Fruit fly (Drosophila melanogaster) whole organism, embryonic: ENCODE data around the gene CG2898.

Experiments
- CG10366 ChIP-seq: fragments of 200-800 bp; sonication (Bioruptor generic); IDR thresholded peaks from 2 replicates; pipeline ENCODE4 v1.3.6; 2022; ENCODE audit warnings: missing biosample characterization, missing genetic modification characterization
- CG11247 ChIP-seq: fragments of 200-800 bp; sonication (Bioruptor generic); IDR thresholded peaks from 2 replicates; pipeline ENCODE4 v1.3.6; 2022; ENCODE audit warnings: missing biosample characterization, missing genetic modification characterization
- CG12071 ChIP-seq: fragments of 200-800 bp; sonication (Bioruptor generic); optimal IDR thresholded peaks from 3 replicates; lab custom pipeline; 2018; ENCODE audit warnings: missing biosample characterization, mild to moderate bottlenecking, missing genetic modification characterization
- CG13123 ChIP-seq: fragments of 200-800 bp; sonication (Bioruptor generic); optimal IDR thresholded peaks from 2 replicates; lab custom pipeline; 2016; ENCODE audit warnings: missing biosample characterization, missing genetic modification characterization
- CG14014 ChIP-seq: fragments of 200-800 bp; sonication (Bioruptor generic); IDR thresholded peaks from 2 replicates; pipeline ENCODE4 v1.3.6; 2022; ENCODE audit warnings: missing biosample characterization, missing genetic modification characterization
- CG14050 ChIP-seq: fragments of 200-800 bp; sonication (Bioruptor generic); IDR thresholded peaks from 3 replicates; pipeline ENCODE4 v1.3.6; 2022; ENCODE audit warnings: missing biosample characterization, missing genetic modification characterization
- CG15514 ChIP-seq: fragments of 200-800 bp; sonication (Bioruptor generic); optimal IDR thresholded peaks from 3 replicates; lab custom pipeline; 2017; ENCODE audit warnings: missing biosample characterization, missing genetic modification characterization, mild to moderate bottlenecking, moderate library complexity, missing genetic modification reagents
- CG16815 ChIP-seq: fragments of 200-800 bp; sonication (Bioruptor generic); optimal IDR thresholded peaks from 3 replicates; lab custom pipeline; 2017; ENCODE audit warnings: missing biosample characterization, mild to moderate bottlenecking, missing genetic modification characterization
- CG17612 ChIP-seq: fragments of 200-800 bp; sonication (Bioruptor generic); IDR thresholded peaks from 2 replicates; pipeline ENCODE4 v1.3.6; 2022; ENCODE audit warnings: missing biosample characterization, missing genetic modification characterization
- CG17829 ChIP-seq: fragments of 200-800 bp; optimal IDR thresholded peaks from 2 replicates; lab custom pipeline; 2019; ENCODE audit warnings: missing biosample characterization, mild to moderate bottlenecking, missing genetic modification characterization, moderate library complexity
- CG18599 ChIP-seq: fragments of 200-800 bp; sonication (Bioruptor generic); optimal IDR thresholded peaks from 3 replicates; lab custom pipeline; 2017; ENCODE audit warnings: missing biosample characterization, missing genetic modification characterization, mild to moderate bottlenecking, moderate library complexity, missing genetic modification reagents
- CG2678 ChIP-seq: fragments of 200-800 bp; sonication (Bioruptor generic); optimal IDR thresholded peaks from 3 replicates; lab custom pipeline; 2019; ENCODE audit warnings: missing biosample characterization, mild to moderate bottlenecking, missing genetic modification characterization, moderate library complexity
- CG30403 ChIP-seq: fragments of 200-800 bp; sonication (Bioruptor generic); optimal IDR thresholded peaks from 3 replicates; lab custom pipeline; 2016; ENCODE audit warnings: missing biosample characterization, missing genetic modification characterization
- CG32772 ChIP-seq: fragments of 200-800 bp; sonication (Bioruptor generic); IDR thresholded peaks from 2 replicates; pipeline ENCODE4 v1.3.6; 2022; ENCODE audit warnings: missing biosample characterization, missing genetic modification characterization
- CG3847 ChIP-seq: fragments of 200-800 bp; sonication (Bioruptor generic); IDR thresholded peaks from 2 replicates; pipeline ENCODE4 v1.3.6; 2022; ENCODE audit warnings: missing biosample characterization, missing genetic modification characterization
- CG4820 ChIP-seq: fragments of 200-800 bp; sonication (Bioruptor generic); optimal IDR thresholded peaks from 3 replicates; lab custom pipeline; 2016; ENCODE audit warnings: missing biosample characterization, missing genetic modification characterization
- CG5953 ChIP-seq: fragments of 200-800 bp; sonication (Bioruptor generic); IDR thresholded peaks from 2 replicates; pipeline ENCODE4 v1.3.6; 2022; ENCODE audit warnings: missing biosample characterization, missing genetic modification characterization
- CG6813 ChIP-seq: fragments of 200-800 bp; sonication (Bioruptor generic); optimal IDR thresholded peaks from 2 replicates; lab custom pipeline; 2017; ENCODE audit warnings: missing biosample characterization, missing genetic modification characterization, mild to moderate bottlenecking, moderate library complexity, missing genetic modification reagents
- CG7357 ChIP-seq: fragments of 200-800 bp; sonication (Bioruptor generic); IDR thresholded peaks from 3 replicates; pipeline ENCODE4 v1.3.6; 2022; ENCODE audit warnings: missing biosample characterization, missing genetic modification characterization
- CG8944 ChIP-seq: fragments of 200-800 bp; sonication (Bioruptor generic); optimal IDR thresholded peaks from 3 replicates; lab custom pipeline; 2016; ENCODE audit warnings: missing biosample characterization, missing genetic modification characterization
- CHES-1-like ChIP-seq: fragments of 200-800 bp; sonication (Bioruptor generic); optimal IDR thresholded peaks from 2 replicates; lab custom pipeline; 2016; ENCODE audit warnings: missing biosample characterization, missing genetic modification characterization
- Dek ChIP-seq: fragments of 200-800 bp; sonication (Bioruptor generic); optimal IDR thresholded peaks from 3 replicates; lab custom pipeline; 2019; ENCODE audit warnings: missing biosample characterization, mild to moderate bottlenecking, missing genetic modification characterization, moderate library complexity
- Drgx ChIP-seq: fragments of 200-800 bp; sonication (Bioruptor generic); IDR thresholded peaks from 2 replicates; pipeline ENCODE4 v1.3.6; 2022; ENCODE audit warnings: missing biosample characterization, missing genetic modification characterization
- Ets65A ChIP-seq: fragments of 200-800 bp; sonication (Bioruptor generic); peaks from one replicate; lab custom pipeline; 2016; ENCODE audit warnings: missing biosample characterization, missing genetic modification characterization
- Gsc ChIP-seq: fragments of 200-800 bp; sonication (Bioruptor generic); IDR thresholded peaks from 2 replicates; pipeline ENCODE4 v1.3.6; 2022; ENCODE audit warnings: missing biosample characterization, missing genetic modification characterization
- Gug ChIP-seq: fragments of 200-800 bp; sonication (Bioruptor generic); IDR thresholded peaks from 4 replicates; pipeline ENCODE4 v1.3.6; 2022; ENCODE audit warnings: missing biosample characterization, missing genetic modification characterization
- H2.0 ChIP-seq: fragments of 200-800 bp; sonication (Bioruptor generic); IDR thresholded peaks from 2 replicates; pipeline ENCODE4 v1.3.6; 2022; ENCODE audit warnings: missing biosample characterization, missing genetic modification characterization
- HHEX ChIP-seq: fragments of 200-800 bp; sonication (Bioruptor generic); optimal IDR thresholded peaks from 3 replicates; lab custom pipeline; 2017; ENCODE audit warnings: missing biosample characterization, mild to moderate bottlenecking, missing genetic modification characterization, missing genetic modification reagents
- Hmr ChIP-seq: fragments of 200-800 bp; sonication (Bioruptor generic); optimal IDR thresholded peaks from 3 replicates; lab custom pipeline; 2017; ENCODE audit warnings: mild to moderate bottlenecking, missing biosample characterization, missing genetic modification reagents, missing genetic modification characterization
- MBD-R2 ChIP-seq: fragments of 200-800 bp; sonication (Bioruptor generic); IDR thresholded peaks from 2 replicates; pipeline ENCODE4 v1.3.6; 2022; ENCODE audit warnings: missing biosample characterization, missing genetic modification characterization
- Med ChIP-seq: fragments of 200-800 bp; sonication (Bioruptor generic); peaks from one replicate; lab custom pipeline; 2016; ENCODE audit warnings: missing biosample characterization, missing genetic modification characterization, mild to moderate bottlenecking, inconsistent platforms, moderate library complexity
- Side ChIP-seq: fragments of 200-800 bp; sonication (Bioruptor generic); optimal IDR thresholded peaks from 2 replicates; lab custom pipeline; 2016; ENCODE audit warnings: missing biosample characterization, missing genetic modification characterization
- ara ChIP-seq: fragments of 200-800 bp; sonication (Bioruptor generic); IDR thresholded peaks from 2 replicates; pipeline ENCODE4 v1.3.6; 2022; ENCODE audit warnings: missing biosample characterization, missing genetic modification characterization
- az2 ChIP-seq: fragments of 200-800 bp; sonication (Bioruptor generic); optimal IDR thresholded peaks from 3 replicates; lab custom pipeline; 2016; ENCODE audit warnings: missing biosample characterization, missing genetic modification characterization
- bbx ChIP-seq: fragments of 200-800 bp; sonication (Bioruptor generic); IDR thresholded peaks from 2 replicates; pipeline ENCODE4 v1.3.6; 2022; ENCODE audit warnings: missing biosample characterization, missing genetic modification characterization; ENCODE audit not compliant: partially characterized antibody
- dan ChIP-seq: fragments of 200-800 bp; sonication (Bioruptor generic); IDR thresholded peaks from 2 replicates; pipeline ENCODE4 v1.3.6; 2022; ENCODE audit warnings: missing biosample characterization, missing genetic modification characterization
- dimm ChIP-seq: fragments of 200-800 bp; sonication (Bioruptor generic); IDR thresholded peaks from 2 replicates; pipeline ENCODE4 v1.3.6; 2022; ENCODE audit warnings: missing biosample characterization, missing genetic modification characterization
- dysf ChIP-seq: fragments of 200-800 bp; sonication (Bioruptor generic); IDR thresholded peaks from 3 replicates; pipeline ENCODE4 v1.3.6; 2022; ENCODE audit warnings: missing biosample characterization, missing genetic modification characterization
- esg ChIP-seq: fragments of 200-800 bp; sonication (Bioruptor generic); conservative IDR thresholded peaks from 2 replicates; pipeline ENCODE4 v1.3.6; 2022; ENCODE audit warnings: missing biosample characterization, missing genetic modification characterization
- ind ChIP-seq: fragments of 200-800 bp; sonication (Bioruptor generic); optimal IDR thresholded peaks from 3 replicates; lab custom pipeline; 2016; ENCODE audit warnings: missing biosample characterization, missing genetic modification characterization
- mam ChIP-seq: fragments of 200-800 bp; sonication (Bioruptor generic); optimal IDR thresholded peaks from 3 replicates; lab custom pipeline; 2016; ENCODE audit warnings: missing biosample characterization, missing genetic modification characterization
- pan ChIP-seq, 4 experiments: fragments of >200 bp in 3 of 4; fragments of 200-800 bp in 1 of 4; sonication (Bioruptor generic) in 1 of 4; optimal IDR thresholded peaks in 3 of 4; IDR thresholded peaks in 1 of 4; 2 replicates each; pipeline versions ENCODE4 v1.3.6 to Lab custom; 2017 to 2022; ENCODE audit warnings: missing biosample characterization in 2 of 4, missing genetic modification characterization in 2 of 4, mixed read lengths in 1 of 4
- pho ChIP-seq: fragments of 200-800 bp; sonication (Bioruptor generic); optimal IDR thresholded peaks from 2 replicates; lab custom pipeline; 2016; ENCODE audit warnings: missing biosample characterization, missing genetic modification characterization
- phol ChIP-seq: fragments of 200-800 bp; sonication (Bioruptor generic); optimal IDR thresholded peaks from 3 replicates; lab custom pipeline; 2018; ENCODE audit warnings: missing biosample characterization, mild to moderate bottlenecking, missing genetic modification characterization, moderate library complexity
- ranshi ChIP-seq: fragments of 200-800 bp; sonication (Bioruptor generic); IDR thresholded peaks from 2 replicates; pipeline ENCODE4 v1.3.6; 2022; ENCODE audit warnings: missing biosample characterization, missing genetic modification characterization
- sens ChIP-seq: fragments of 200-800 bp; sonication (Bioruptor generic); peaks from one replicate; lab custom pipeline; 2016; ENCODE audit warnings: missing biosample characterization, missing genetic modification characterization
- sens-2 ChIP-seq: fragments of 200-800 bp; sonication (Bioruptor generic); IDR thresholded peaks from 2 replicates; pipeline ENCODE4 v1.3.6; 2022; ENCODE audit warnings: missing biosample characterization, missing genetic modification characterization
- sisA ChIP-seq: fragments of 200-800 bp; sonication (Bioruptor generic); IDR thresholded peaks from 2 replicates; pipeline ENCODE4 v1.3.6; 2022; ENCODE audit warnings: missing biosample characterization, missing genetic modification characterization
- tap ChIP-seq: fragments of 200-800 bp; optimal IDR thresholded peaks from 3 replicates; lab custom pipeline; 2019; ENCODE audit warnings: missing biosample characterization, mild to moderate bottlenecking, missing genetic modification characterization, moderate library complexity
- tgo ChIP-seq: fragments of 200-800 bp; sonication (Bioruptor generic); IDR thresholded peaks from 3 replicates; pipeline ENCODE4 v1.3.6; 2022; ENCODE audit warnings: missing biosample characterization, missing genetic modification characterization

Gene CG2898

dm6 chrX:10387672-10388071, 12.5 kb downstream of the CG2898 start (continued):
- TF ChIP-seq HHEX (GFP tag; lab: Kevin White, UChicago) (peak; percentile 3), Side (GFP tag; lab: Kevin White, UChicago) (peak; percentile 5), Med (GFP tag; lab: Kevin White, UChicago) (peak; percentile 93), Hmr (GFP tag; lab: Kevin White, UChicago) (peak; percentile 32), CG17612 (GFP tag; lab: Robert Waterston, UW) (0 out of 2 replicates have a peak, but pooled peaks have one; percentile 30), bbx (GFP tag; lab: Robert Waterston, UW) (no peak), dan (GFP tag; lab: Robert Waterston, UW) (no peak), CG14014 (GFP tag; lab: Robert Waterston, UW) (peak; percentile 54), CG11247 (GFP tag; lab: Robert Waterston, UW) (peak; percentile 62), CG3847 (GFP tag; lab: Robert Waterston, UW) (peak; percentile 19; the same call in 1 of the 2 replicates), Gug (GFP tag; lab: Robert Waterston, UW) (peak; percentile 44; the same call in 2 of the 4 replicates), tap (peak; percentile 4), esg (GFP tag; lab: Robert Waterston, UW) (no peak), az2 (GFP tag; lab: Kevin White, UChicago) (peak; percentile 39), pho (GFP tag; lab: Kevin White, UChicago) (peak; percentile 34), CG6813 (GFP tag; lab: Kevin White, UChicago) (no peak), CG30403 (peak; percentile 32), CG17829 (tag; lab: Kevin White, UChicago) (no peak), CG7357 (GFP tag; lab: Robert Waterston, UW) (peak; percentile 55; the same call in 1 of the 3 replicates), CG32772 (0 out of 2 replicates have a peak, but pooled peaks have one; percentile 25), CG8944 (GFP tag; lab: Kevin White, UChicago) (peak; percentile 21), Ets65A (GFP tag; lab: Kevin White, UChicago) (peak; percentile 94), pan (optimal IDR thresholded peaks at IDR 0.05; lab: Kevin White, UChicago) (no peak), pan (GFP tag; optimal IDR thresholded peaks at IDR 0.05 in 1 of 2, IDR thresholded peaks at IDR 0.05 in 1 of 2) (peak in 1 of 2 experiments; percentile 70), Gsc (no peak), ind (GFP tag; lab: Kevin White, UChicago) (peak; percentile 62), sisA (GFP tag; lab: Robert Waterston, UW) (peak; percentile 55), ranshi (GFP tag; lab: Robert Waterston, UW) (peak; percentile 36; the same call in 1 of the 2 replicates), dimm (GFP tag; lab: Robert Waterston, UW) (no peak), CG15514 (GFP tag; lab: Kevin White, UChicago) (peak; percentile 1), sens (GFP tag; lab: Kevin White, UChicago) (peak; percentile 70), CHES-1-like (GFP tag; lab: Kevin White, UChicago) (peak; percentile 15), Drgx (GFP tag; lab: Robert Waterston, UW) (peak; percentile 15; the same call in 1 of the 2 replicates), CG4820 (GFP tag; lab: Kevin White, UChicago) (peak; percentile 7), tgo (peak; percentile 56; the same call in 2 of the 3 replicates), CG10366 (GFP tag; lab: Robert Waterston, UW) (peak; percentile 35), ara (peak; percentile 12; the same call in 1 of the 2 replicates), CG14050 (GFP tag; lab: Robert Waterston, UW) (peak; percentile 21; the same call in 1 of the 3 replicates), mam (GFP tag; lab: Kevin White, UChicago) (peak; percentile 43), phol (peak; percentile 15), CG2678 (tag; lab: Kevin White, UChicago) (peak; percentile 54), MBD-R2 (GFP tag; lab: Robert Waterston, UW) (peak; percentile 35; the same call in 1 of the 2 replicates), CG18599 (GFP tag; lab: Kevin White, UChicago) (peak; percentile 72), CG12071 (GFP tag; lab: Kevin White, UChicago) (peak; percentile 37), CG5953 (GFP tag; lab: Robert Waterston, UW) (0 out of 2 replicates have a peak, but pooled peaks have one; percentile 36), CG16815 (GFP tag; lab: Kevin White, UChicago) (peak; percentile 17), Dek (tag; lab: Kevin White, UChicago) (peak; percentile 8), H2.0 (GFP tag; lab: Robert Waterston, UW) (peak; percentile 35), sens-2 (no peak), dysf (peak; percentile 56; the same call in 2 of the 3 replicates), CG13123 (no peak)
